Worm (Caenorhabditis elegans) whole organism, young adult: Measurements from ENCODE around the gene cgr-1.

ENCODE experiments used
- F10E7.11 ChIP-seq: sonication (generic microtip); optimal IDR thresholded peaks from 2 replicates; lab custom pipeline; 2017; ENCODE audit warnings: mild to moderate bottlenecking, missing genetic modification characterization, moderate library complexity, missing compliant biosample characterization
- ama-1 ChIP-seq, 3 experiments: fragments of 150-350 bp in 1 of 3; sonication (generic microtip) in 2 of 3; optimal IDR thresholded peaks; 2 replicates each; lab custom pipeline; 2014 to 2018; ENCODE audit warnings: missing biosample characterization in 2 of 3, missing genetic modification characterization in 2 of 3, missing genetic modification reagents in 2 of 3
- ccch-3 ChIP-seq: fragments of 200-800 bp; sonication (Bioruptor generic); optimal IDR thresholded peaks from 2 replicates; lab custom pipeline; 2018; ENCODE audit warnings: mild to moderate bottlenecking, missing genetic modification characterization, missing compliant biosample characterization
- cebp-1 ChIP-seq, 2 experiments: fragments of 200-800 bp in 1 of 2; sonication (Bioruptor generic) in 1 of 2; sonication (generic microtip) in 1 of 2; IDR thresholded peaks in 1 of 2; optimal IDR thresholded peaks in 1 of 2; 2 replicates each; pipeline versions ENCODE4 v1.3.6 to Lab custom; 2017 to 2022; ENCODE audit warnings: missing compliant biosample characterization in 2 of 2, missing genetic modification characterization in 2 of 2, mild to moderate bottlenecking in 1 of 2, missing genetic modification reagents in 1 of 2, moderate library complexity in 1 of 2
- ekl-4 ChIP-seq: fragments of 200-800 bp; sonication (Bioruptor generic); IDR thresholded peaks from 2 replicates; pipeline ENCODE4 v1.3.6; 2022; ENCODE audit warnings: missing genetic modification reagents, missing genetic modification characterization, missing compliant biosample characterization
- lin-54 ChIP-seq: fragments of 200-800 bp; sonication (Bioruptor generic); optimal IDR thresholded peaks from 2 replicates; lab custom pipeline; 2018; ENCODE audit warnings: mild to moderate bottlenecking, missing genetic modification characterization, missing compliant biosample characterization
- lir-1 ChIP-seq: fragments of 200-800 bp; sonication (Bioruptor generic); conservative IDR thresholded peaks from 2 replicates; pipeline ENCODE4 v1.3.6; 2022; ENCODE audit warnings: missing genetic modification reagents, missing genetic modification characterization, missing compliant biosample characterization
- nhr-120 ChIP-seq: fragments of 200-800 bp; sonication (Bioruptor generic); IDR thresholded peaks from 2 replicates; pipeline ENCODE4 v1.3.6; 2022; ENCODE audit warnings: missing genetic modification characterization, missing compliant biosample characterization
- snpc-1.1 ChIP-seq: sonication (generic microtip); optimal IDR thresholded peaks from 2 replicates; lab custom pipeline; 2017; ENCODE audit warnings: missing genetic modification characterization, mild to moderate bottlenecking, missing compliant biosample characterization, antibody characterized with exemption, moderate library complexity, missing genotype, missing genetic modification reagents; ENCODE audit not compliant: insufficient read depth
- snpc-4 ChIP-seq, 5 experiments: fragments of 150-350 bp in 1 of 5; sonication (generic microtip) in 4 of 5; optimal IDR thresholded peaks; 2 replicates each; lab custom pipeline; 2014 to 2018; ENCODE audit warnings: missing genetic modification characterization in 5 of 5, missing biosample characterization in 3 of 5, antibody characterized with exemption in 2 of 5, mild to moderate bottlenecking in 2 of 5, missing compliant biosample characterization in 2 of 5, missing genotype in 2 of 5, moderate library complexity in 2 of 5, missing genetic modification reagents in 1 of 5

DNA sequence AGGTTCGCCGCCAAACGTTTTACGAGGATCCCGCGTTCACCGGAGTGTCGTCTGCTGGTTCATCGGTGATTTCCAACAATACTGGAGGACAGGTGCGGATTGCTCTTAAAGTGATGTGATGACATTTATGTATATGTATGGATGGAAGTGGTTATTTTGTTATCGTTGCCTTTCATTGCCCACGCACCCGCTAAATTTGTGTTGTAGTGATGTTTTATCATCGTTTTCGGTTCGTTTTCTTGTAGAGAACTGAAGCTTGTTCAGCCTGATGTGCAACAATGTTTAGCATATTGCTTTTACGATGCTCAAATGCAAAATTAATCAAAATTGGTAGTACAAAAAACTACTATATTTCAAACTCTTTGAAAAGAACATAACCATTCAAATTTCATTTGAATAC is 52.4 kb downstream of the cgr-1 start:
- TF ChIP-seq nhr-120 (no peak), lir-1 (no peak), snpc-4 (GFP tag; optimal IDR thresholded peaks at IDR 0.05; lab: Kevin White, UChicago) (no peak), snpc-4 (tag; optimal IDR thresholded peaks at IDR 0.05; lab: Kevin White, UChicago) (no peak), snpc-1.1 (tag; lab: Kevin White, UChicago) (no peak), lin-54 (no peak), ama-1 (optimal IDR thresholded peaks at IDR 0.05; lab: Kevin White, UChicago) (no peak), ama-1 (GFP tag; optimal IDR thresholded peaks at IDR 0.05; lab: Kevin White, UChicago) (no peak), ekl-4 (GFP tag; lab: Robert Waterston, UW) (no peak), ccch-3 (no peak), cebp-1 (GFP tag; IDR thresholded peaks at IDR 0.05; lab: Robert Waterston, UW) (no peak), cebp-1 (tag; optimal IDR thresholded peaks at IDR 0.05; lab: Kevin White, UChicago) (no peak), F10E7.11 (tag; lab: Kevin White, UChicago) (no peak)
